Worm (Caenorhabditis elegans): ENCODE results near the gene sly-1.

- no peak for TF ChIP-seq klf-2 (GFP tag; conservative IDR thresholded peaks at IDR 0.05)
- TF ChIP-seq ref-1 (GFP tag; conservative IDR thresholded peaks at IDR 0.05) = no peak
- no peak for TF ChIP-seq ztf-29 (GFP tag; IDR thresholded peaks at IDR 0.05)
- TF ChIP-seq med-1 (GFP tag; optimal IDR thresholded peaks at IDR 0.05; ENCODE audit: insufficient read depth) = no peak
- no peak for TF ChIP-seq flt-1 (GFP tag; IDR thresholded peaks at IDR 0.05)
- TF ChIP-seq ztf-23 (GFP tag; IDR thresholded peaks at IDR 0.05) = no peak
- no peak for TF ChIP-seq T22C8.4 (GFP tag; IDR thresholded peaks at IDR 0.05)
- no peak for TF ChIP-seq tab-1 (GFP tag; IDR thresholded peaks at IDR 0.05)
- TF ChIP-seq cog-1 (tag; optimal IDR thresholded peaks at IDR 0.05) = no peak
Measured at ce11 chrIII:10561904-10562303, 55.0 kb downstream of the sly-1 start, which contains the start of gene Y45F3A.1.
